Worm (Caenorhabditis elegans): ENCODE data around the gene Y69E1A.5.

The Y69E1A.5 gene

ce11 chrIV:10933062-10933552 is 24.3 kb downstream of the Y69E1A.5 start, which contains the start of the genes dnc-1 and lsm-7:
TSS of gene dnc-1 (minus strand) at chrIV:10933203.
TSS of gene lsm-7 (plus strand) at chrIV:10933502.
- TF ChIP-seq nhr-12 (tag; optimal IDR thresholded peaks at IDR 0.05) (no peak), hmg-11 (tag; optimal IDR thresholded peaks at IDR 0.05) (peak; percentile 63), fkh-10 (GFP tag; optimal IDR thresholded peaks at IDR 0.05) (peak; percentile 57), pha-4 (tag; optimal IDR thresholded peaks at IDR 0.05) (peak; percentile 88), ceh-82 (tag; optimal IDR thresholded peaks at IDR 0.05) (peak; percentile 7), elt-1 (tag; optimal IDR thresholded peaks at IDR 0.05) (peak; percentile 46), sea-2 (GFP tag; optimal IDR thresholded peaks at IDR 0.05) (no peak), nfya-1 (tag; optimal IDR thresholded peaks at IDR 0.05; ENCODE audit: insufficient read depth) (peak; percentile 87), lin-39 (tag; optimal IDR thresholded peaks at IDR 0.05) (peak; percentile 72), nhr-76 (tag; optimal IDR thresholded peaks at IDR 0.05) (no peak), ztf-4 (tag; optimal IDR thresholded peaks at IDR 0.05) (no peak), nhr-43 (tag; optimal IDR thresholded peaks at IDR 0.05; ENCODE audit: poor library complexity, severe bottlenecking) (peak; percentile 18), ceh-28 (tag; optimal IDR thresholded peaks at IDR 0.05) (peak; percentile 77), egl-27 (tag; optimal IDR thresholded peaks at IDR 0.05) (no peak), snpc-4 (tag; optimal IDR thresholded peaks at IDR 0.05) (peak; percentile 79), pqm-1 (tag; optimal IDR thresholded peaks at IDR 0.05) (peak; percentile 16), skn-1 (tag; optimal IDR thresholded peaks at IDR 0.05) (peak; percentile 65), nhr-28 (tag; optimal IDR thresholded peaks at IDR 0.05) (no peak), elt-2 (tag; optimal IDR thresholded peaks at IDR 0.05) (peak; percentile 28), aly-2 (tag; optimal IDR thresholded peaks at IDR 0.05) (no peak), jun-1 (tag; optimal IDR thresholded peaks at IDR 0.05) (peak; percentile 39), lsy-12 (tag; optimal IDR thresholded peaks at IDR 0.05) (peak; percentile 23), R02D3.7 (tag; optimal IDR thresholded peaks at IDR 0.05) (peak; percentile 34), lin-15B (tag; optimal IDR thresholded peaks at IDR 0.05) (peak; percentile 68), nhr-23 (tag; optimal IDR thresholded peaks at IDR 0.05) (peak; percentile 49), ceh-9 (tag; optimal IDR thresholded peaks at IDR 0.05) (no peak), nhr-25 (tag; optimal IDR thresholded peaks at IDR 0.05) (peak; percentile 35)

- TF ChIP-seq elt-1 (tag; optimal IDR thresholded peaks at IDR 0.05) (no peak), R02D3.7 (tag; optimal IDR thresholded peaks at IDR 0.05) (no peak), lin-39 (tag; optimal IDR thresholded peaks at IDR 0.05) (no peak), ztf-11 (tag; optimal IDR thresholded peaks at IDR 0.05) (no peak), nhr-67 (tag; optimal IDR thresholded peaks at IDR 0.05) (no peak), ceh-16 (tag; optimal IDR thresholded peaks at IDR 0.05) (no peak), egl-5 (tag; optimal IDR thresholded peaks at IDR 0.05) (no peak), unc-39 (tag; optimal IDR thresholded peaks at IDR 0.05) (no peak), nhr-23 (tag; optimal IDR thresholded peaks at IDR 0.05) (no peak), unc-62 (GFP tag; optimal IDR thresholded peaks at IDR 0.05) (no peak), nfya-1 (tag; optimal IDR thresholded peaks at IDR 0.05; ENCODE audit: insufficient read depth) (no peak), fos-1 (tag; optimal IDR thresholded peaks at IDR 0.05) (no peak), pha-4 (tag; optimal IDR thresholded peaks at IDR 0.05) (no peak), mdl-1 (tag; optimal IDR thresholded peaks at IDR 0.05) (no peak), skn-1 (tag; optimal IDR thresholded peaks at IDR 0.05) (no peak), ztf-4 (tag; optimal IDR thresholded peaks at IDR 0.05) (no peak)
These were observed 37.7 kb downstream of the Y69E1A.5 start, which contains the start of gene rbr-2 for ce11 chrIV:10919770-10920169. TSS of gene rbr-2 (plus strand) at chrIV:10920070.

DNA sequence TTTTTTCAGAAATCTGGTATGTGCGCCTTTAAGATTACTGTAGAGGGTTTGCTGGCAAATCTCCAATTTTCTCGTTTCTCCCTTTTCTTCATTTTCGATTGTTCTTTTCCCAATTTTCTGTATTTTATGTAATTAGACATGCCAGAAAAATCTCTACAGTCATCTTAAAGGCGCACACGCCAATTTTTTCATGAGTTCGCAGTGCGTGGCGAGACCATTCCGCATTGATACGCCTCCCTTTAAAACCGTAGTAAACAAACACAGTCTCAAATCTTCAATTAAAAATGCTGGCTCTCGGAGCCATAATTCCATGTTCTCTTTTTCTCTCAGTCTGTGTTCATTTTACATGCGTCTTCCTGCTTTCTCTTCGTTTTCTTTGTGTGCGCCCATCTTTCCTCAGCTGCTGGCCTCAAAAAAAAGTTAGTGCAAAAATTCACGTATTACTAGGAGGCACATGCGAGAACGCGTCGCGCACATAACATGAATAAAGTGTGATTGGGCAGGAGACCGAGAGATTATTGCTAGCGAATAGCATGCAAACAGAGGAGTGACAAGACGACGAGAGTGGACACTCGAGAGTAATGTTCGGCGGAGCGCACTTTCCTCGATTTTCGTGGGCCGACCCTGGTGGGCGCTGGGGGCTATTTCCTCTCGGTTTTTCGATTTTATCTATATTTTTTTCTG is 38.4 kb downstream of the Y69E1A.5 start:
- no peak for TF ChIP-seq ZK546.5 (tag; optimal IDR thresholded peaks at IDR 0.05)
- TF ChIP-seq elt-1 (tag; optimal IDR thresholded peaks at IDR 0.05), result peak; percentile 66
- TF ChIP-seq R02D3.7 (tag; optimal IDR thresholded peaks at IDR 0.05), result peak; percentile 17
- peak; percentile 73 for TF ChIP-seq pha-4 (tag; optimal IDR thresholded peaks at IDR 0.05)
- TF ChIP-seq nhr-28 (tag; optimal IDR thresholded peaks at IDR 0.05), result no peak
- no peak for TF ChIP-seq elt-3 (tag; optimal IDR thresholded peaks at IDR 0.05)
- TF ChIP-seq nhr-76 (tag; optimal IDR thresholded peaks at IDR 0.05), result no peak
- no peak for TF ChIP-seq nhr-237 (tag; optimal IDR thresholded peaks at IDR 0.05)
- TF ChIP-seq nhr-12 (tag; optimal IDR thresholded peaks at IDR 0.05), result no peak
- TF ChIP-seq nfya-1 (tag; optimal IDR thresholded peaks at IDR 0.05; ENCODE audit: insufficient read depth), result peak; percentile 83
- TF ChIP-seq aly-2 (tag; optimal IDR thresholded peaks at IDR 0.05), result no peak
- peak; percentile 60 for TF ChIP-seq ama-1 (optimal IDR thresholded peaks at IDR 0.05)
- TF ChIP-seq egl-5 (tag; optimal IDR thresholded peaks at IDR 0.05), result peak; percentile 85
- peak; percentile 20 for TF ChIP-seq pqm-1 (tag; optimal IDR thresholded peaks at IDR 0.05)
- TF ChIP-seq lsy-12 (tag; optimal IDR thresholded peaks at IDR 0.05), result peak; percentile 40
- no peak for TF ChIP-seq fos-1 (tag; optimal IDR thresholded peaks at IDR 0.05)
- no peak for TF ChIP-seq ztf-4 (tag; optimal IDR thresholded peaks at IDR 0.05)
- no peak for TF ChIP-seq egl-27 (tag; optimal IDR thresholded peaks at IDR 0.05)
- TF ChIP-seq eor-1 (tag; optimal IDR thresholded peaks at IDR 0.05), result no peak
- TF ChIP-seq mdl-1 (tag; optimal IDR thresholded peaks at IDR 0.05), result peak; percentile 65
- TF ChIP-seq nhr-25 (tag; optimal IDR thresholded peaks at IDR 0.05), result peak; percentile 81
- peak; percentile 61 for TF ChIP-seq fkh-10 (GFP tag; optimal IDR thresholded peaks at IDR 0.05)
- peak; percentile 85 for TF ChIP-seq lin-15B (tag; optimal IDR thresholded peaks at IDR 0.05)
- no peak for TF ChIP-seq ztf-11 (tag; optimal IDR thresholded peaks at IDR 0.05)
- TF ChIP-seq ceh-9 (tag; optimal IDR thresholded peaks at IDR 0.05), result no peak
- no peak for TF ChIP-seq ceh-16 (tag; optimal IDR thresholded peaks at IDR 0.05)
- TF ChIP-seq nhr-77 (tag; optimal IDR thresholded peaks at IDR 0.05), result no peak
- no peak for TF ChIP-seq daf-12 (tag; optimal IDR thresholded peaks at IDR 0.05)
- peak; percentile 8 for TF ChIP-seq ceh-28 (tag; optimal IDR thresholded peaks at IDR 0.05)
- TF ChIP-seq tbx-2 (tag; optimal IDR thresholded peaks at IDR 0.05), result no peak
- peak; percentile 72 for TF ChIP-seq elt-2 (tag; optimal IDR thresholded peaks at IDR 0.05)
- TF ChIP-seq mml-1 (tag; optimal IDR thresholded peaks at IDR 0.05), result no peak
- peak; percentile 2 for TF ChIP-seq nhr-43 (tag; optimal IDR thresholded peaks at IDR 0.05; ENCODE audit: poor library complexity, severe bottlenecking)

Measured in whole organism, L3 larva.